Worm (Caenorhabditis elegans) whole organism, young adult: Measurements from ENCODE around the gene F09G2.8.

ENCODE experiments used
- C17E4.6 ChIP-seq: fragments of 200-800 bp; sonication (Bioruptor generic); IDR thresholded peaks from 2 replicates; pipeline ENCODE4 v1.3.6; 2022; ENCODE audit warnings: missing genetic modification reagents, missing genetic modification characterization, missing compliant biosample characterization
- D2030.7 ChIP-seq: fragments of 200-800 bp; sonication (Bioruptor generic); IDR thresholded peaks from 2 replicates; pipeline ENCODE4 v1.3.6; 2022; ENCODE audit warnings: missing genetic modification reagents, missing genetic modification characterization, missing compliant biosample characterization
- F33H1.4 ChIP-seq: fragments of 200-800 bp; sonication (Bioruptor generic); IDR thresholded peaks from 2 replicates; pipeline ENCODE4 v1.3.6; 2022; ENCODE audit warnings: missing genetic modification reagents, missing genetic modification characterization, missing compliant biosample characterization
- T26A5.8 ChIP-seq: sonication (generic microtip); optimal IDR thresholded peaks from 2 replicates; lab custom pipeline; 2016; ENCODE audit warnings: missing genetic modification characterization, missing compliant biosample characterization
- Y53F4B.3 ChIP-seq: fragments of 200-800 bp; sonication (Bioruptor generic); IDR thresholded peaks from 2 replicates; pipeline ENCODE4 v1.3.6; 2022; ENCODE audit warnings: missing genetic modification reagents, missing genetic modification characterization, missing compliant biosample characterization
- Y56A3A.18 ChIP-seq: fragments of 200-800 bp; sonication (Bioruptor generic); IDR thresholded peaks from 2 replicates; pipeline ENCODE4 v1.3.6; 2022; ENCODE audit warnings: missing genetic modification reagents, missing genetic modification characterization, missing compliant biosample characterization
- Y67H2A.10 ChIP-seq: fragments of 200-800 bp; sonication (Bioruptor generic); conservative IDR thresholded peaks from 2 replicates; pipeline ENCODE4 v1.3.6; 2022; ENCODE audit warnings: missing genetic modification reagents, missing genetic modification characterization, missing compliant biosample characterization
- Y79H2A.3 ChIP-seq: fragments of 200-800 bp; sonication (Bioruptor generic); conservative IDR thresholded peaks from 2 replicates; pipeline ENCODE4 v1.3.6; 2022; ENCODE audit warnings: missing genetic modification reagents, missing genetic modification characterization, missing compliant biosample characterization
- Y95B8A.8 ChIP-seq: fragments of 200-800 bp; sonication (Bioruptor generic); IDR thresholded peaks from 2 replicates; pipeline ENCODE4 v1.3.6; 2022; ENCODE audit warnings: missing genetic modification reagents, missing genetic modification characterization, missing compliant biosample characterization
- atf-7 ChIP-seq: sonication (generic microtip); optimal IDR thresholded peaks from 2 replicates; lab custom pipeline; 2017; ENCODE audit warnings: mild to moderate bottlenecking, missing genetic modification characterization, missing compliant biosample characterization
- athp-1 ChIP-seq: sonication (generic microtip); optimal IDR thresholded peaks from 2 replicates; lab custom pipeline; 2017; ENCODE audit warnings: mild to moderate bottlenecking, missing genetic modification characterization, missing compliant biosample characterization
- ceh-91 ChIP-seq: fragments of 200-800 bp; sonication (Bioruptor generic); IDR thresholded peaks from 2 replicates; pipeline ENCODE4 v1.3.6; 2022; ENCODE audit warnings: missing genetic modification reagents, missing genetic modification characterization, missing compliant biosample characterization
- dpff-1 ChIP-seq: sonication (generic microtip); optimal IDR thresholded peaks from 2 replicates; lab custom pipeline; 2017; ENCODE audit warnings: mild to moderate bottlenecking, missing genetic modification characterization, missing compliant biosample characterization
- dpl-1 ChIP-seq: fragments of 150-350 bp; optimal IDR thresholded peaks from 2 replicates; lab custom pipeline; 2014; ENCODE audit warnings: missing biosample characterization, missing genetic modification reagents, missing genetic modification characterization
- efl-1 ChIP-seq: fragments of 150-350 bp; optimal IDR thresholded peaks from 2 replicates; lab custom pipeline; 2014; ENCODE audit warnings: missing biosample characterization, missing genetic modification reagents, missing genetic modification characterization
- egl-18 ChIP-seq: fragments of 200-800 bp; sonication (Bioruptor generic); IDR thresholded peaks from 2 replicates; pipeline ENCODE4 v1.3.6; 2022; ENCODE audit warnings: missing genetic modification reagents, missing genetic modification characterization, missing compliant biosample characterization
- egrh-3 ChIP-seq: fragments of 200-800 bp; sonication (Bioruptor generic); IDR thresholded peaks from 2 replicates; pipeline ENCODE4 v1.3.6; 2022; ENCODE audit warnings: missing genetic modification reagents, missing genetic modification characterization, missing compliant biosample characterization
- ekl-4 ChIP-seq: fragments of 200-800 bp; sonication (Bioruptor generic); IDR thresholded peaks from 2 replicates; pipeline ENCODE4 v1.3.6; 2022; ENCODE audit warnings: missing genetic modification reagents, missing genetic modification characterization, missing compliant biosample characterization
- ets-4 ChIP-seq: fragments of 200-800 bp; sonication (Bioruptor generic); optimal IDR thresholded peaks from 2 replicates; lab custom pipeline; 2018; ENCODE audit warnings: mild to moderate bottlenecking, missing genetic modification characterization, missing compliant biosample characterization
- him-1 ChIP-seq: sonication (generic microtip); optimal IDR thresholded peaks from 2 replicates; lab custom pipeline; 2016; ENCODE audit warnings: missing genotype, missing genetic modification reagents, missing genetic modification characterization, missing compliant biosample characterization
- hmg-1.2 ChIP-seq: fragments of 200-800 bp; sonication (Bioruptor generic); IDR thresholded peaks from 2 replicates; pipeline ENCODE4 v1.3.6; 2022; ENCODE audit warnings: missing genetic modification reagents, missing genetic modification characterization, missing compliant biosample characterization
- hsf-1 ChIP-seq: fragments of 200-800 bp; sonication (Bioruptor generic); IDR thresholded peaks from 2 replicates; pipeline ENCODE4 v1.3.6; 2022; ENCODE audit warnings: missing genetic modification reagents, missing genetic modification characterization, missing compliant biosample characterization
- let-526 ChIP-seq: fragments of 200-800 bp; sonication (Bioruptor generic); IDR thresholded peaks from 2 replicates; pipeline ENCODE4 v1.3.6; 2022; ENCODE audit warnings: missing genetic modification reagents, missing genetic modification characterization, missing compliant biosample characterization
- let-607 ChIP-seq, 2 experiments: fragments of 200-800 bp in 1 of 2; sonication (Bioruptor generic) in 1 of 2; sonication (generic microtip) in 1 of 2; optimal IDR thresholded peaks; 2 replicates each; lab custom pipeline; 2016 to 2018; ENCODE audit warnings: mild to moderate bottlenecking in 2 of 2, missing compliant biosample characterization in 2 of 2, missing genetic modification characterization in 2 of 2, moderate library complexity in 2 of 2, missing genotype in 1 of 2
- lin-54 ChIP-seq: fragments of 200-800 bp; sonication (Bioruptor generic); optimal IDR thresholded peaks from 2 replicates; lab custom pipeline; 2018; ENCODE audit warnings: mild to moderate bottlenecking, missing genetic modification characterization, missing compliant biosample characterization
- lsl-1 ChIP-seq: fragments of 200-800 bp; sonication (Bioruptor generic); optimal IDR thresholded peaks from 2 replicates; lab custom pipeline; 2018; ENCODE audit warnings: mild to moderate bottlenecking, missing genetic modification characterization, moderate library complexity, missing compliant biosample characterization
- madf-3 ChIP-seq: fragments of 200-800 bp; sonication (Bioruptor generic); IDR thresholded peaks from 2 replicates; pipeline ENCODE4 v1.3.6; 2022; ENCODE audit warnings: missing genetic modification reagents, missing genetic modification characterization, missing compliant biosample characterization
- madf-6 ChIP-seq: fragments of 200-800 bp; sonication (Bioruptor generic); IDR thresholded peaks from 2 replicates; pipeline ENCODE4 v1.3.6; 2022; ENCODE audit warnings: missing genetic modification reagents, missing genetic modification characterization, missing compliant biosample characterization
- madf-8 ChIP-seq: fragments of 200-800 bp; sonication (Bioruptor generic); conservative IDR thresholded peaks from 2 replicates; pipeline ENCODE4 v1.3.6; 2022; ENCODE audit warnings: missing genetic modification reagents, missing genetic modification characterization, missing compliant biosample characterization
- mcd-1 ChIP-seq: fragments of 200-800 bp; sonication (Bioruptor generic); IDR thresholded peaks from 2 replicates; pipeline ENCODE4 v1.3.6; 2022; ENCODE audit warnings: missing genetic modification reagents, missing genetic modification characterization, missing compliant biosample characterization
- nhr-120 ChIP-seq: fragments of 200-800 bp; sonication (Bioruptor generic); IDR thresholded peaks from 2 replicates; pipeline ENCODE4 v1.3.6; 2022; ENCODE audit warnings: missing genetic modification characterization, missing compliant biosample characterization
- pha-4 ChIP-seq: fragments of 150-350 bp; sonication (generic microtip); optimal IDR thresholded peaks from 2 replicates; lab custom pipeline; 2014; ENCODE audit warnings: missing biosample characterization, missing genetic modification reagents, missing genetic modification characterization
- repo-1 ChIP-seq: sonication (generic microtip); optimal IDR thresholded peaks from 2 replicates; lab custom pipeline; 2017; ENCODE audit warnings: mild to moderate bottlenecking, missing genetic modification characterization, missing compliant biosample characterization
- rpc-1 ChIP-seq, 2 experiments: fragments of 150-350 bp in 1 of 2; sonication (generic microtip) in 1 of 2; optimal IDR thresholded peaks; 2 replicates each; lab custom pipeline; 2014 to 2018; ENCODE audit warnings: missing biosample characterization in 1 of 2, missing genetic modification characterization in 1 of 2, missing genetic modification reagents in 1 of 2, missing genotype in 1 of 2
- snpc-1.1 ChIP-seq: sonication (generic microtip); optimal IDR thresholded peaks from 2 replicates; lab custom pipeline; 2017; ENCODE audit warnings: missing genetic modification characterization, mild to moderate bottlenecking, missing compliant biosample characterization, antibody characterized with exemption, moderate library complexity, missing genotype, missing genetic modification reagents; ENCODE audit not compliant: insufficient read depth
- snpc-1.3 ChIP-seq: sonication (generic microtip); optimal IDR thresholded peaks from 2 replicates; lab custom pipeline; 2017; ENCODE audit warnings: missing genetic modification characterization, mild to moderate bottlenecking, missing compliant biosample characterization, antibody characterized with exemption, moderate library complexity, missing genotype, missing genetic modification reagents; ENCODE audit not compliant: insufficient read depth
- somi-1 ChIP-seq: fragments of 200-800 bp; sonication (Bioruptor generic); optimal IDR thresholded peaks from 2 replicates; lab custom pipeline; 2018; ENCODE audit warnings: mild to moderate bottlenecking, missing genetic modification characterization, missing compliant biosample characterization
- tbp1 ChIP-seq: fragments of 200-800 bp; sonication (Bioruptor generic); optimal IDR thresholded peaks from 2 replicates; lab custom pipeline; 2018; ENCODE audit warnings: mild to moderate bottlenecking, missing genetic modification characterization, missing compliant biosample characterization
- tbx-9 ChIP-seq: sonication (generic microtip); optimal IDR thresholded peaks from 2 replicates; lab custom pipeline; 2016; ENCODE audit warnings: borderline replicate concordance, missing genetic modification characterization, inconsistent platforms, missing compliant biosample characterization
- xnd-1 ChIP-seq: sonication (generic microtip); optimal IDR thresholded peaks from 2 replicates; lab custom pipeline; 2016; ENCODE audit warnings: missing genotype, missing genetic modification reagents, missing genetic modification characterization, missing compliant biosample characterization
- zim-3 ChIP-seq: sonication (generic microtip); optimal IDR thresholded peaks from 2 replicates; lab custom pipeline; 2017; ENCODE audit warnings: mild to moderate bottlenecking, missing genetic modification characterization, moderate library complexity, missing compliant biosample characterization
- ztf-22 ChIP-seq: fragments of 200-800 bp; sonication (Bioruptor generic); optimal IDR thresholded peaks from 2 replicates; lab custom pipeline; 2018; ENCODE audit warnings: mild to moderate bottlenecking, missing genetic modification characterization, moderate library complexity, missing compliant biosample characterization
- ztf-28 ChIP-seq: fragments of 200-800 bp; sonication (Bioruptor generic); IDR thresholded peaks from 2 replicates; pipeline ENCODE4 v1.3.6; 2022; ENCODE audit warnings: missing genetic modification reagents, missing genetic modification characterization, missing compliant biosample characterization

Gene F09G2.8

ce11 chrV:7199077-7199476 is 5.6 kb upstream of the F09G2.8 start:
- TF ChIP-seq D2030.7 (GFP tag; lab: Robert Waterston, UW) (peak; percentile 54; the same call in 1 of the 2 replicates), C17E4.6 (GFP tag; lab: Robert Waterston, UW) (no peak), ceh-91 (peak; percentile 51), him-1 (no peak), Y53F4B.3 (GFP tag; lab: Robert Waterston, UW) (no peak), efl-1 (GFP tag; lab: Kevin White, UChicago) (peak; percentile 7), xnd-1 (tag; lab: Kevin White, UChicago) (peak; percentile 89), lin-54 (GFP tag; lab: Kevin White, UChicago) (peak; percentile 54), snpc-1.3 (tag; lab: Kevin White, UChicago) (no peak), ztf-28 (GFP tag; lab: Robert Waterston, UW) (no peak), ets-4 (no peak), F33H1.4 (peak; percentile 93), madf-8 (GFP tag; lab: Robert Waterston, UW) (peak; percentile 75), nhr-120 (GFP tag; lab: Robert Waterston, UW) (no peak), lsl-1 (peak; percentile 97), mcd-1 (GFP tag; lab: Robert Waterston, UW) (0 out of 2 replicates have a peak, but pooled peaks have one; percentile 7), madf-6 (GFP tag; lab: Robert Waterston, UW) (peak; percentile 93), tbp1 (GFP tag; lab: Kevin White, UChicago) (peak; percentile 31), hsf-1 (GFP tag; lab: Robert Waterston, UW) (0 out of 2 replicates have a peak, but pooled peaks have one; percentile 14), madf-3 (GFP tag; lab: Robert Waterston, UW) (peak; percentile 90), snpc-1.1 (tag; lab: Kevin White, UChicago) (peak; percentile 50)

- TF ChIP-seq Y56A3A.18: 0 out of 2 replicates have a peak, but pooled peaks have one; percentile 54
- TF ChIP-seq rpc-1 (optimal IDR thresholded peaks at IDR 0.05; lab: Kevin White, UChicago): no peak
- no peak for TF ChIP-seq rpc-1 (tag; optimal IDR thresholded peaks at IDR 0.05; lab: Kevin White, UChicago)
- peak; percentile 46 to 68 for TF ChIP-seq let-607 (tag; optimal IDR thresholded peaks at IDR 0.05; lab: Kevin White, UChicago)
- peak; percentile 43 for TF ChIP-seq pha-4 (tag; lab: Kevin White, UChicago)
- peak; percentile 4 for TF ChIP-seq ztf-22 (GFP tag; lab: Kevin White, UChicago)
- TF ChIP-seq madf-8 (GFP tag; lab: Robert Waterston, UW): peak; percentile 20; the same call in 1 of the 2 replicates
- 0 out of 2 replicates have a peak, but pooled peaks have one; percentile 20 for TF ChIP-seq Y79H2A.3 (GFP tag; lab: Robert Waterston, UW)
- TF ChIP-seq somi-1: peak; percentile 30
- 0 out of 2 replicates have a peak, but pooled peaks have one; percentile 31 for TF ChIP-seq hmg-1.2 (GFP tag; lab: Robert Waterston, UW)
- TF ChIP-seq repo-1: peak; percentile 79
- no peak for TF ChIP-seq dpl-1
- TF ChIP-seq T26A5.8: no peak
- TF ChIP-seq ceh-91: no peak
- TF ChIP-seq ets-4: peak; percentile 73
- no peak for TF ChIP-seq let-526 (GFP tag; lab: Robert Waterston, UW)
- peak; percentile 72 for TF ChIP-seq hsf-1 (GFP tag; lab: Robert Waterston, UW)
- peak; percentile 45 for TF ChIP-seq tbp1 (GFP tag; lab: Kevin White, UChicago)
- peak; percentile 67; the same call in 1 of the 2 replicates for TF ChIP-seq madf-6 (GFP tag; lab: Robert Waterston, UW)
- peak; percentile 76 for TF ChIP-seq him-1
- no peak for TF ChIP-seq ztf-28 (GFP tag; lab: Robert Waterston, UW)
- TF ChIP-seq tbx-9 (tag; lab: Kevin White, UChicago): peak; percentile 78
- peak; percentile 1 for TF ChIP-seq dpff-1
- TF ChIP-seq lin-54 (GFP tag; lab: Kevin White, UChicago): peak; percentile 35
- no peak for TF ChIP-seq Y67H2A.10
- TF ChIP-seq egl-18 (GFP tag; lab: Robert Waterston, UW): no peak
- TF ChIP-seq athp-1: no peak
- TF ChIP-seq D2030.7 (GFP tag; lab: Robert Waterston, UW): no peak
- peak; percentile 40 for TF ChIP-seq atf-7 (tag; lab: Kevin White, UChicago)
- 0 out of 2 replicates have a peak, but pooled peaks have one; percentile 42 for TF ChIP-seq Y95B8A.8 (GFP tag; lab: Robert Waterston, UW)
- TF ChIP-seq egrh-3 (GFP tag; lab: Robert Waterston, UW): no peak
- no peak for TF ChIP-seq zim-3
- TF ChIP-seq ekl-4 (GFP tag; lab: Robert Waterston, UW): peak; percentile 72
Measured at ce11 chrV:7198403-7198802, 4.9 kb upstream of the F09G2.8 start.
